Worm (Caenorhabditis elegans) whole organism, dauer: ENCODE measurements around the gene K11D12.14.

ENCODE experiments used
- unc-62 ChIP-seq: sonication (generic microtip); optimal IDR thresholded peaks from 2 replicates; lab custom pipeline; 2017; ENCODE audit warnings: missing biosample characterization, missing genetic modification reagents, missing genetic modification characterization

Gene K11D12.14

ce11 chrV:5036364-5036763 lies 13.1 kb upstream of the K11D12.14 start, which contains the start of gene K11D12.7:
Gene K11D12.7, minus strand, starts transcription at chrV:5036464.
- no peak for TF ChIP-seq unc-62

ce11 chrV:5038449-5038848 lies 11.0 kb upstream of the K11D12.14 start:
- TF ChIP-seq unc-62 = no peak

- TF ChIP-seq unc-62 = no peak
Observed at ce11 chrV:5039559-5039958, 9.9 kb upstream of the K11D12.14 start, which contains the start of gene K11D12.11. Gene K11D12.11, minus strand, starts transcription at chrV:5039600.

ce11 chrV:5040925-5041324 lies 8.5 kb upstream of the K11D12.14 start, which contains the start of gene K11D12.8:
Gene K11D12.8, minus strand, starts transcription at chrV:5041001.
- TF ChIP-seq unc-62 = no peak

ce11 chrV:5046103-5046502 lies 3.3 kb upstream of the K11D12.14 start, which contains the start of gene exc-14:
Gene exc-14, minus strand, starts transcription at chrV:5046203.
- TF ChIP-seq unc-62 = no peak

- no peak for TF ChIP-seq unc-62
Observed at ce11 chrV:5046558-5046957, 2.9 kb upstream of the K11D12.14 start.

ce11 chrV:5050073-5050599 lies 700 bp downstream of the K11D12.14 start:
- no peak for TF ChIP-seq unc-62

ce11 chrV:5052233-5052632 lies 2.8 kb downstream of the K11D12.14 start, which contains the start of gene K11D12.12:
Gene K11D12.12, plus strand, starts transcription at chrV:5052261.
- no peak for TF ChIP-seq unc-62

- TF ChIP-seq unc-62 = no peak
Observed at ce11 chrV:5053335-5053734, 3.9 kb downstream of the K11D12.14 start, which contains the start of gene cwp-4. Gene cwp-4, plus strand, starts transcription at chrV:5053635.

ce11 chrV:5064761-5065421 lies 15.5 kb downstream of the K11D12.14 start, which contains the start of gene mlk-1:
Gene mlk-1, minus strand, starts transcription at chrV:5064811.
- TF ChIP-seq unc-62 = no peak

- TF ChIP-seq unc-62 = no peak
Observed at ce11 chrV:5067390-5067789, 18.0 kb downstream of the K11D12.14 start.

- no peak for TF ChIP-seq unc-62
Observed at ce11 chrV:5069440-5069839, 20.0 kb downstream of the K11D12.14 start, which contains the start of gene Y58A7A.1. Gene Y58A7A.1, minus strand, starts transcription at chrV:5069540.

ce11 chrV:5072082-5072481 lies 22.6 kb downstream of the K11D12.14 start, which contains the start of gene Y58A7A.2:
Gene Y58A7A.2, minus strand, starts transcription at chrV:5072182.
- TF ChIP-seq unc-62 = no peak

ce11 chrV:5080853-5081338 lies 31.5 kb downstream of the K11D12.14 start, which contains the start of gene Y58A7A.3:
Gene Y58A7A.3, minus strand, starts transcription at chrV:5080903.
- TF ChIP-seq unc-62 = no peak

- TF ChIP-seq unc-62 = no peak
Observed at ce11 chrV:5084957-5085465, 35.6 kb downstream of the K11D12.14 start, which contains the start of gene Y58A7A.4. Gene Y58A7A.4, minus strand, starts transcription at chrV:5085007.

ce11 chrV:5086919-5087404 lies 37.5 kb downstream of the K11D12.14 start, which contains the start of gene Y58A7A.5:
Gene Y58A7A.5, minus strand, starts transcription at chrV:5086969.
- TF ChIP-seq unc-62 = no peak

- no peak for TF ChIP-seq unc-62
Observed at ce11 chrV:5088311-5088710, 38.9 kb downstream of the K11D12.14 start.
